Fruit fly (Drosophila melanogaster) Kc167 (cell line): ENCODE data around the gene CG32032.

Experiments
- Myc ChIP-seq: fragments of >200 bp; optimal IDR thresholded peaks from 2 replicates; lab custom pipeline; 2017; ENCODE audit warnings: missing external identifiers
- Sin3A ChIP-seq: fragments of >200 bp; optimal IDR thresholded peaks from 2 replicates; lab custom pipeline; 2018; ENCODE audit warnings: missing external identifiers
- h ChIP-seq: fragments of >200 bp; optimal IDR thresholded peaks from 3 replicates; lab custom pipeline; 2018; ENCODE audit warnings: missing external identifiers
- insv ChIP-seq: fragments of >200 bp; optimal IDR thresholded peaks from 3 replicates; lab custom pipeline; 2018; ENCODE audit warnings: missing external identifiers
- psq ChIP-seq: fragments of >200 bp; optimal IDR thresholded peaks from 2 replicates; lab custom pipeline; 2017; ENCODE audit warnings: missing external identifiers
- ttk ChIP-seq: sonication (Bioruptor generic); optimal IDR thresholded peaks from 2 replicates; lab custom pipeline; 2017; ENCODE audit warnings: missing external identifiers

DNA sequence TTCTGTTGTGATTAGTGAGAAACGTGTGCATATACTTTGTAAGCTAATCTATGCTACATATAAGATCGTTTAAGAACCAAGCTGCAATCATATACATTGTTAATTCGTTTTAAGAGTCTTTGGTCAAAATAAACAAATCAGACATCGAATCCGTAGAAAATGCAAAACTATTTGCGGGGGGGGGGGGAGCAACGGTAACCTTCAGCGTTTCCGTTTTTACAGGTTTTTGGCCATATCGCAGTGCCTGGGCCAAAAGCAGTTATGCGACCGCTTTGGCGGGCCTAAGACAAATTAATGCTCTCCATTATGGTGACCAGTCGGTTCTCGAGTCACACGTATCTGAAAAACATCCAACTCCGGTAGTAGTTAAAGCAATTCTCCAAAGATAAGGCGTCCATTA is 48.0 kb upstream of the CG32032 start:
- TF ChIP-seq ttk (lab: Kevin White, UChicago), result no peak
- no peak for TF ChIP-seq Myc (lab: Kevin White, UChicago)
- TF ChIP-seq Sin3A (lab: Kevin White, UChicago), result no peak
- TF ChIP-seq psq (lab: Kevin White, UChicago), result no peak
- no peak for TF ChIP-seq h
- TF ChIP-seq insv (lab: Kevin White, UChicago), result no peak
